Fruit fly (Drosophila melanogaster): Measurements from ENCODE around the gene GATAe.

dm6 chr3R:16034186-16034585 is 25.3 kb downstream of the GATAe start:
- no peak for TF ChIP-seq insv (optimal IDR thresholded peaks at IDR 0.05)
- TF ChIP-seq h (optimal IDR thresholded peaks at IDR 0.05) = no peak
- no peak for TF ChIP-seq psq (optimal IDR thresholded peaks at IDR 0.05)
- TF ChIP-seq Sin3A (optimal IDR thresholded peaks at IDR 0.05) = no peak
- no peak for TF ChIP-seq ttk (optimal IDR thresholded peaks at IDR 0.05)

Data from Kc167 (cell line).